Worm (Caenorhabditis elegans) whole organism, young adult: Measurements from ENCODE around the gene rmd-1.

Experiments used
- B0019.2 ChIP-seq: fragments of 200-800 bp; sonication (Bioruptor generic); conservative IDR thresholded peaks from 2 replicates; pipeline ENCODE4 v1.3.6; 2022; ENCODE audit warnings: missing genetic modification reagents, missing genetic modification characterization, missing compliant biosample characterization
- D2030.7 ChIP-seq: fragments of 200-800 bp; sonication (Bioruptor generic); IDR thresholded peaks from 2 replicates; pipeline ENCODE4 v1.3.6; 2022; ENCODE audit warnings: missing genetic modification reagents, missing genetic modification characterization, missing compliant biosample characterization
- F10E7.11 ChIP-seq: sonication (generic microtip); optimal IDR thresholded peaks from 2 replicates; lab custom pipeline; 2017; ENCODE audit warnings: mild to moderate bottlenecking, missing genetic modification characterization, moderate library complexity, missing compliant biosample characterization
- F23B12.7 ChIP-seq: sonication (generic microtip); optimal IDR thresholded peaks from 2 replicates; lab custom pipeline; 2017; ENCODE audit warnings: missing genetic modification characterization, mild to moderate bottlenecking, missing compliant biosample characterization, antibody characterized with exemption, moderate library complexity; ENCODE audit not compliant: insufficient read depth
- F39B2.1 ChIP-seq: fragments of 200-800 bp; sonication (Bioruptor generic); IDR thresholded peaks from 2 replicates; pipeline ENCODE4 v1.3.6; 2022; ENCODE audit warnings: missing genetic modification reagents, missing genetic modification characterization, missing compliant biosample characterization
- F49E8.2 ChIP-seq: sonication (generic microtip); optimal IDR thresholded peaks from 3 replicates; lab custom pipeline; 2017; ENCODE audit warnings: missing genetic modification characterization, mild to moderate bottlenecking, missing compliant biosample characterization, antibody characterized with exemption, moderate library complexity; ENCODE audit not compliant: insufficient read depth
- F52B5.7 ChIP-seq: sonication (generic microtip); optimal IDR thresholded peaks from 2 replicates; lab custom pipeline; 2016; ENCODE audit warnings: mild to moderate bottlenecking, missing genetic modification characterization, missing compliant biosample characterization
- F57A8.1 ChIP-seq: fragments of 200-800 bp; sonication (Bioruptor generic); optimal IDR thresholded peaks from 2 replicates; lab custom pipeline; 2018; ENCODE audit warnings: mild to moderate bottlenecking, missing genetic modification characterization, moderate library complexity, missing compliant biosample characterization
- T07F8.4 ChIP-seq: sonication (generic microtip); optimal IDR thresholded peaks from 2 replicates; lab custom pipeline; 2016; ENCODE audit warnings: mild to moderate bottlenecking, missing genetic modification characterization, moderate library complexity, missing compliant biosample characterization
- Y53F4B.3 ChIP-seq: fragments of 200-800 bp; sonication (Bioruptor generic); IDR thresholded peaks from 2 replicates; pipeline ENCODE4 v1.3.6; 2022; ENCODE audit warnings: missing genetic modification reagents, missing genetic modification characterization, missing compliant biosample characterization
- Y53G8AR.9 ChIP-seq: fragments of 200-800 bp; sonication (Bioruptor generic); conservative IDR thresholded peaks from 2 replicates; pipeline ENCODE4 v1.3.6; 2022; ENCODE audit warnings: missing genetic modification reagents, missing genetic modification characterization, missing compliant biosample characterization
- ama-1 ChIP-seq, 3 experiments: fragments of 150-350 bp in 1 of 3; sonication (generic microtip) in 2 of 3; optimal IDR thresholded peaks; 2 replicates each; lab custom pipeline; 2014 to 2018; ENCODE audit warnings: missing biosample characterization in 2 of 3, missing genetic modification characterization in 2 of 3, missing genetic modification reagents in 2 of 3
- aptf-2 ChIP-seq: fragments of 200-800 bp; sonication (Bioruptor generic); conservative IDR thresholded peaks from 2 replicates; pipeline ENCODE4 v1.3.6; 2022; ENCODE audit warnings: missing genetic modification reagents, missing genetic modification characterization, missing compliant biosample characterization
- athp-1 ChIP-seq: sonication (generic microtip); optimal IDR thresholded peaks from 2 replicates; lab custom pipeline; 2017; ENCODE audit warnings: mild to moderate bottlenecking, missing genetic modification characterization, missing compliant biosample characterization
- attf-5 ChIP-seq: fragments of 200-800 bp; sonication (Bioruptor generic); optimal IDR thresholded peaks from 2 replicates; lab custom pipeline; 2018; ENCODE audit warnings: mild to moderate bottlenecking, missing genetic modification characterization, missing compliant biosample characterization
- ceh-58 ChIP-seq: fragments of 200-800 bp; sonication (Bioruptor generic); IDR thresholded peaks from 2 replicates; pipeline ENCODE4 v1.3.6; 2022; ENCODE audit warnings: missing genetic modification characterization, missing compliant biosample characterization
- efl-1 ChIP-seq: fragments of 150-350 bp; optimal IDR thresholded peaks from 2 replicates; lab custom pipeline; 2014; ENCODE audit warnings: missing biosample characterization, missing genetic modification reagents, missing genetic modification characterization
- egl-44 ChIP-seq: fragments of 200-800 bp; sonication (Bioruptor generic); IDR thresholded peaks from 2 replicates; pipeline ENCODE4 v1.3.6; 2022; ENCODE audit warnings: missing genetic modification reagents, missing genetic modification characterization, missing compliant biosample characterization
- egrh-3 ChIP-seq: fragments of 200-800 bp; sonication (Bioruptor generic); IDR thresholded peaks from 2 replicates; pipeline ENCODE4 v1.3.6; 2022; ENCODE audit warnings: missing genetic modification reagents, missing genetic modification characterization, missing compliant biosample characterization
- ekl-4 ChIP-seq: fragments of 200-800 bp; sonication (Bioruptor generic); IDR thresholded peaks from 2 replicates; pipeline ENCODE4 v1.3.6; 2022; ENCODE audit warnings: missing genetic modification reagents, missing genetic modification characterization, missing compliant biosample characterization
- him-1 ChIP-seq: sonication (generic microtip); optimal IDR thresholded peaks from 2 replicates; lab custom pipeline; 2016; ENCODE audit warnings: missing genotype, missing genetic modification reagents, missing genetic modification characterization, missing compliant biosample characterization
- hlh-12 ChIP-seq: sonication (generic microtip); optimal IDR thresholded peaks from 2 replicates; lab custom pipeline; 2016; ENCODE audit warnings: missing genetic modification characterization, missing compliant biosample characterization
- hlh-26 ChIP-seq: fragments of 200-800 bp; sonication (Bioruptor generic); conservative IDR thresholded peaks from 2 replicates; pipeline ENCODE4 v1.3.6; 2022; ENCODE audit warnings: missing genetic modification reagents, missing genetic modification characterization, missing compliant biosample characterization
- hmg-20 ChIP-seq: fragments of 200-800 bp; sonication (Bioruptor generic); IDR thresholded peaks from 2 replicates; pipeline ENCODE4 v1.3.6; 2022; ENCODE audit warnings: missing genetic modification reagents, missing genetic modification characterization, missing compliant biosample characterization
- hsf-1 ChIP-seq: fragments of 200-800 bp; sonication (Bioruptor generic); IDR thresholded peaks from 2 replicates; pipeline ENCODE4 v1.3.6; 2022; ENCODE audit warnings: missing genetic modification reagents, missing genetic modification characterization, missing compliant biosample characterization
- let-607 ChIP-seq, 2 experiments: fragments of 200-800 bp in 1 of 2; sonication (Bioruptor generic) in 1 of 2; sonication (generic microtip) in 1 of 2; optimal IDR thresholded peaks; 2 replicates each; lab custom pipeline; 2016 to 2018; ENCODE audit warnings: mild to moderate bottlenecking in 2 of 2, missing compliant biosample characterization in 2 of 2, missing genetic modification characterization in 2 of 2, moderate library complexity in 2 of 2, missing genotype in 1 of 2
- lin-26 ChIP-seq: fragments of 200-800 bp; sonication (Bioruptor generic); IDR thresholded peaks from 2 replicates; pipeline ENCODE4 v1.3.6; 2022; ENCODE audit warnings: missing genetic modification reagents, missing genetic modification characterization, missing compliant biosample characterization
- lin-54 ChIP-seq: fragments of 200-800 bp; sonication (Bioruptor generic); optimal IDR thresholded peaks from 2 replicates; lab custom pipeline; 2018; ENCODE audit warnings: mild to moderate bottlenecking, missing genetic modification characterization, missing compliant biosample characterization
- lir-1 ChIP-seq: fragments of 200-800 bp; sonication (Bioruptor generic); conservative IDR thresholded peaks from 2 replicates; pipeline ENCODE4 v1.3.6; 2022; ENCODE audit warnings: missing genetic modification reagents, missing genetic modification characterization, missing compliant biosample characterization
- lsl-1 ChIP-seq: fragments of 200-800 bp; sonication (Bioruptor generic); optimal IDR thresholded peaks from 2 replicates; lab custom pipeline; 2018; ENCODE audit warnings: mild to moderate bottlenecking, missing genetic modification characterization, moderate library complexity, missing compliant biosample characterization
- lsy-27 ChIP-seq: sonication (generic microtip); optimal IDR thresholded peaks from 2 replicates; lab custom pipeline; 2017; ENCODE audit warnings: missing genetic modification characterization, mild to moderate bottlenecking, missing compliant biosample characterization, antibody characterized with exemption, missing genotype, borderline replicate concordance; ENCODE audit not compliant: insufficient read depth
- madf-3 ChIP-seq: fragments of 200-800 bp; sonication (Bioruptor generic); IDR thresholded peaks from 2 replicates; pipeline ENCODE4 v1.3.6; 2022; ENCODE audit warnings: missing genetic modification reagents, missing genetic modification characterization, missing compliant biosample characterization
- mes-4 ChIP-seq: sonication (generic microtip); optimal IDR thresholded peaks from 2 replicates; lab custom pipeline; 2016; ENCODE audit warnings: missing genotype, missing genetic modification characterization, missing compliant biosample characterization
- nfya-1 ChIP-seq: sonication (generic microtip); optimal IDR thresholded peaks from 2 replicates; lab custom pipeline; 2017; ENCODE audit warnings: antibody characterized with exemption, missing compliant biosample characterization, missing genetic modification characterization, borderline replicate concordance; ENCODE audit not compliant: insufficient read depth
- nfyb-1 ChIP-seq: fragments of 200-800 bp; sonication (Bioruptor generic); IDR thresholded peaks from 2 replicates; pipeline ENCODE4 v1.3.6; 2022; ENCODE audit warnings: missing genetic modification reagents, missing genetic modification characterization, missing compliant biosample characterization
- nhr-120 ChIP-seq: fragments of 200-800 bp; sonication (Bioruptor generic); IDR thresholded peaks from 2 replicates; pipeline ENCODE4 v1.3.6; 2022; ENCODE audit warnings: missing genetic modification characterization, missing compliant biosample characterization
- rcor-1 ChIP-seq: fragments of 200-800 bp; sonication (Bioruptor generic); IDR thresholded peaks from 2 replicates; pipeline ENCODE4 v1.3.6; 2022; ENCODE audit warnings: missing genetic modification reagents, missing genetic modification characterization, missing compliant biosample characterization
- repo-1 ChIP-seq: sonication (generic microtip); optimal IDR thresholded peaks from 2 replicates; lab custom pipeline; 2017; ENCODE audit warnings: mild to moderate bottlenecking, missing genetic modification characterization, missing compliant biosample characterization
- sdz-38 ChIP-seq: sonication (generic microtip); optimal IDR thresholded peaks from 2 replicates; lab custom pipeline; 2016; ENCODE audit warnings: missing genotype, missing genetic modification characterization, missing compliant biosample characterization
- sea-2 ChIP-seq: fragments of 200-800 bp; sonication (Bioruptor generic); IDR thresholded peaks from 2 replicates; pipeline ENCODE4 v1.3.6; 2022; ENCODE audit warnings: missing genetic modification characterization, missing compliant biosample characterization
- snpc-1.1 ChIP-seq: sonication (generic microtip); optimal IDR thresholded peaks from 2 replicates; lab custom pipeline; 2017; ENCODE audit warnings: missing genetic modification characterization, mild to moderate bottlenecking, missing compliant biosample characterization, antibody characterized with exemption, moderate library complexity, missing genotype, missing genetic modification reagents; ENCODE audit not compliant: insufficient read depth
- snpc-3.4 ChIP-seq: sonication (generic microtip); optimal IDR thresholded peaks from 2 replicates; lab custom pipeline; 2017; ENCODE audit warnings: missing genetic modification characterization, mild to moderate bottlenecking, missing compliant biosample characterization, antibody characterized with exemption, moderate library complexity, missing genotype, missing genetic modification reagents
- tbx-9 ChIP-seq: sonication (generic microtip); optimal IDR thresholded peaks from 2 replicates; lab custom pipeline; 2016; ENCODE audit warnings: borderline replicate concordance, missing genetic modification characterization, inconsistent platforms, missing compliant biosample characterization
- tlf-1 ChIP-seq: fragments of 200-800 bp; sonication (Bioruptor generic); optimal IDR thresholded peaks from 2 replicates; lab custom pipeline; 2018; ENCODE audit warnings: mild to moderate bottlenecking, missing genetic modification characterization, missing compliant biosample characterization
- ztf-25 ChIP-seq: fragments of 200-800 bp; sonication (Bioruptor generic); IDR thresholded peaks from 2 replicates; pipeline ENCODE4 v1.3.6; 2022; ENCODE audit warnings: missing genetic modification reagents, missing genetic modification characterization, missing compliant biosample characterization
- ztf-28 ChIP-seq: fragments of 200-800 bp; sonication (Bioruptor generic); IDR thresholded peaks from 2 replicates; pipeline ENCODE4 v1.3.6; 2022; ENCODE audit warnings: missing genetic modification reagents, missing genetic modification characterization, missing compliant biosample characterization
- ztf-6 ChIP-seq: fragments of 200-800 bp; sonication (Bioruptor generic); IDR thresholded peaks from 2 replicates; pipeline ENCODE4 v1.3.6; 2022; ENCODE audit warnings: missing genetic modification reagents, missing genetic modification characterization, missing compliant biosample characterization

rmd-1 gene

DNA sequence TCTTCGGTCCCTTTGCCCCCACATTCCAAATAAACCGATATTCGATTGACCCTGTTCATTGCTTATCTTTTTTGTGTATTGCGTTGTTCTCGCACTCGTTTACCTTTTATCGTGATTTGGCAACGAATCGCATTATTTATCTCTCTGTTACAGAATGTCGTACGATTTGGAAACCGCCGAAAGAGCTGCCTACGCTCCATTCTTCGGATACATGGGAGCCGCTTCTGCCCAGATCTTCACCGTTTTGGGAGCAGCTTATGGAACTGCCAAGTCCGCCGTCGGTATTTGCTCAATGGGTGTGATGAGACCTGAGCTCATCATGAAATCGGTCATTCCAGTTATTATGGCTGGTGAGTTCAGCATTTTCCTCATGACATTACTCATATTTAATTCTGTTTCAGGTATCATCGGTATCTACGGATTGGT, 23.1 kb downstream of the rmd-1 start, which contains the start of gene vha-2 (continued):
- no peak for TF ChIP-seq hlh-26 (GFP tag; lab: Robert Waterston, UW)
- no peak for TF ChIP-seq F39B2.1 (GFP tag; lab: Robert Waterston, UW)
- no peak for TF ChIP-seq lin-26 (GFP tag; lab: Robert Waterston, UW)
- peak; percentile 76 for TF ChIP-seq hsf-1
- no peak for TF ChIP-seq F23B12.7 (tag; lab: Kevin White, UChicago)
- TF ChIP-seq sdz-38 (tag; lab: Kevin White, UChicago): no peak
- no peak for TF ChIP-seq lsl-1 (GFP tag; lab: Kevin White, UChicago)
- TF ChIP-seq attf-5: no peak
- TF ChIP-seq F52B5.7 (tag; lab: Kevin White, UChicago): peak; percentile 53
- peak; percentile 77 for TF ChIP-seq athp-1 (tag; lab: Kevin White, UChicago)
- no peak for TF ChIP-seq ztf-6 (GFP tag; lab: Robert Waterston, UW)
- no peak for TF ChIP-seq ztf-28 (GFP tag; lab: Robert Waterston, UW)
- TF ChIP-seq Y53F4B.3 (GFP tag; lab: Robert Waterston, UW): no peak
- no peak for TF ChIP-seq aptf-2 (GFP tag; lab: Robert Waterston, UW)
- TF ChIP-seq efl-1: no peak
- TF ChIP-seq lsy-27 (tag; lab: Kevin White, UChicago): no peak
- TF ChIP-seq ekl-4 (GFP tag; lab: Robert Waterston, UW): peak; percentile 80
- no peak for TF ChIP-seq snpc-3.4 (tag; lab: Kevin White, UChicago)
- TF ChIP-seq egrh-3 (GFP tag; lab: Robert Waterston, UW): no peak
- TF ChIP-seq nfya-1 (tag; lab: Kevin White, UChicago): no peak
- peak; percentile 3 for TF ChIP-seq lin-54 (GFP tag; lab: Kevin White, UChicago)
- no peak for TF ChIP-seq him-1
- TF ChIP-seq mes-4: no peak
- no peak for TF ChIP-seq sea-2 (GFP tag; lab: Robert Waterston, UW)
- TF ChIP-seq F10E7.11 (tag; lab: Kevin White, UChicago): no peak
- no peak for TF ChIP-seq snpc-1.1
- peak; percentile 53; the same call in 1 of the 2 replicates for TF ChIP-seq egl-44 (GFP tag; lab: Robert Waterston, UW)
- TF ChIP-seq hlh-12: no peak
- TF ChIP-seq nfyb-1: peak; percentile 77
- no peak for TF ChIP-seq B0019.2 (GFP tag; lab: Robert Waterston, UW)
- TF ChIP-seq nhr-120 (GFP tag; lab: Robert Waterston, UW): no peak
- TF ChIP-seq ztf-25 (GFP tag; lab: Robert Waterston, UW): no peak
- TF ChIP-seq tlf-1 (GFP tag; lab: Kevin White, UChicago): peak; percentile 76
- TF ChIP-seq repo-1 (tag; lab: Kevin White, UChicago): peak; percentile 62
- peak; percentile 54 for TF ChIP-seq F49E8.2 (tag; lab: Kevin White, UChicago)
- TF ChIP-seq F57A8.1 (GFP tag; lab: Kevin White, UChicago): no peak
- TF ChIP-seq tbx-9 (tag; lab: Kevin White, UChicago): no peak
- no peak for TF ChIP-seq ama-1 (optimal IDR thresholded peaks at IDR 0.05; lab: Kevin White, UChicago)
- peak in 1 of 2 experiments; percentile 10 for TF ChIP-seq ama-1 (GFP tag; optimal IDR thresholded peaks at IDR 0.05; lab: Kevin White, UChicago)
- no peak for TF ChIP-seq ceh-58 (GFP tag; lab: Robert Waterston, UW)
- TF ChIP-seq hmg-20 (GFP tag; lab: Robert Waterston, UW): no peak
- TF ChIP-seq D2030.7 (GFP tag; lab: Robert Waterston, UW): peak; percentile 10; the same call in 1 of the 2 replicates
- TF ChIP-seq let-607 (tag; optimal IDR thresholded peaks at IDR 0.05; lab: Kevin White, UChicago): peak in 1 of 2 experiments; percentile 30
- TF ChIP-seq T07F8.4 (tag; lab: Kevin White, UChicago): no peak
- no peak for TF ChIP-seq lir-1
- 0 out of 2 replicates have a peak, but pooled peaks have one; percentile 64 for TF ChIP-seq madf-3 (GFP tag; lab: Robert Waterston, UW)
- no peak for TF ChIP-seq rcor-1
- TF ChIP-seq Y53G8AR.9 (GFP tag; lab: Robert Waterston, UW): peak; percentile 80
